Worm (Caenorhabditis elegans) whole organism, early embryonic: ENCODE results near the gene Y116F11B.17.

Experiments used
- B0310.2 ChIP-seq: sonication (generic microtip); optimal IDR thresholded peaks from 2 replicates; lab custom pipeline; 2016; ENCODE audit warnings: mild to moderate bottlenecking, missing genetic modification characterization, missing compliant biosample characterization
- F13C5.2 ChIP-seq: sonication (generic microtip); optimal IDR thresholded peaks from 2 replicates; lab custom pipeline; 2017; ENCODE audit warnings: mild to moderate bottlenecking, missing genetic modification characterization, inconsistent platforms, missing compliant biosample characterization
- aly-1 ChIP-seq: sonication (generic microtip); optimal IDR thresholded peaks from 2 replicates; lab custom pipeline; 2016; ENCODE audit warnings: missing genetic modification characterization, missing compliant biosample characterization
- ama-1 ChIP-seq: fragments of 150-350 bp; optimal IDR thresholded peaks from 2 replicates; lab custom pipeline; 2014
- ceh-13 ChIP-seq: fragments of 200-800 bp; sonication (Bioruptor generic); optimal IDR thresholded peaks from 2 replicates; lab custom pipeline; 2018; ENCODE audit warnings: mild to moderate bottlenecking, missing genetic modification characterization, missing compliant biosample characterization
- ceh-36 ChIP-seq: sonication (generic microtip); optimal IDR thresholded peaks from 2 replicates; lab custom pipeline; 2016; ENCODE audit warnings: missing genetic modification characterization, inconsistent platforms, missing compliant biosample characterization
- ets-7 ChIP-seq: sonication (generic microtip); optimal IDR thresholded peaks from 2 replicates; lab custom pipeline; 2016; ENCODE audit warnings: missing genotype, missing genetic modification characterization, missing compliant biosample characterization
- flt-1 ChIP-seq: fragments of 200-800 bp; sonication (Bioruptor generic); IDR thresholded peaks from 2 replicates; pipeline ENCODE4 v1.3.6; 2022; ENCODE audit warnings: missing genetic modification characterization, missing compliant biosample characterization
- hmbx-1 ChIP-seq: sonication (generic microtip); optimal IDR thresholded peaks from 2 replicates; lab custom pipeline; 2016; ENCODE audit warnings: mild to moderate bottlenecking, missing genetic modification characterization, missing compliant biosample characterization
- hmg-4 ChIP-seq: fragments of 200-800 bp; sonication (Bioruptor generic); optimal IDR thresholded peaks from 2 replicates; lab custom pipeline; 2018; ENCODE audit warnings: mild to moderate bottlenecking, missing genetic modification characterization, missing compliant biosample characterization
- hnd-1 ChIP-seq: sonication (generic microtip); optimal IDR thresholded peaks from 2 replicates; lab custom pipeline; 2016; ENCODE audit warnings: missing genetic modification characterization, missing compliant biosample characterization
- pes-1 ChIP-seq: fragments of 200-800 bp; sonication (Bioruptor generic); IDR thresholded peaks from 2 replicates; pipeline ENCODE4 v1.3.6; 2022; ENCODE audit warnings: missing genetic modification reagents, missing genetic modification characterization, missing compliant biosample characterization
- scrt-1 ChIP-seq: fragments of 200-800 bp; sonication (Bioruptor generic); IDR thresholded peaks from 2 replicates; pipeline ENCODE4 v1.3.6; 2022; ENCODE audit warnings: missing genetic modification characterization, missing compliant biosample characterization
- sea-1 ChIP-seq: fragments of 200-800 bp; sonication (Bioruptor generic); conservative IDR thresholded peaks from 2 replicates; pipeline ENCODE4 v1.3.6; 2022; ENCODE audit warnings: missing genetic modification characterization, missing compliant biosample characterization
- tbx-11 ChIP-seq: fragments of 200-800 bp; sonication (Bioruptor generic); IDR thresholded peaks from 2 replicates; pipeline ENCODE4 v1.3.6; 2022; ENCODE audit warnings: missing genetic modification characterization, missing compliant biosample characterization
- tbx-37 ChIP-seq: fragments of 200-800 bp; sonication (Bioruptor generic); conservative IDR thresholded peaks from 2 replicates; pipeline ENCODE4 v1.3.6; 2022; ENCODE audit warnings: missing genetic modification reagents, missing genetic modification characterization, missing compliant biosample characterization
- tra-4 ChIP-seq: sonication (generic microtip); optimal IDR thresholded peaks from 2 replicates; lab custom pipeline; 2017; ENCODE audit warnings: missing genetic modification characterization, missing compliant biosample characterization

Y116F11B.17 gene

ce11 chrV:19771660-19772059 is 50.3 kb downstream of the Y116F11B.17 start, which contains the start of gene M162.15:
Gene M162.15 (minus strand): TSS chrV:19771760.
- TF ChIP-seq pes-1 (GFP tag; lab: Robert Waterston, UW) (no peak), hmg-4 (GFP tag; lab: Kevin White, UChicago) (no peak), ets-7 (tag; lab: Kevin White, UChicago) (no peak), scrt-1 (GFP tag; lab: Robert Waterston, UW) (no peak), tra-4 (no peak), flt-1 (GFP tag; lab: Robert Waterston, UW) (no peak), tbx-37 (GFP tag; lab: Robert Waterston, UW) (no peak), hmbx-1 (no peak), hnd-1 (tag; lab: Kevin White, UChicago) (no peak), sea-1 (no peak), tbx-11 (no peak), ceh-36 (tag; lab: Kevin White, UChicago) (no peak), ceh-13 (GFP tag; lab: Kevin White, UChicago) (no peak), ama-1 (lab: Kevin White, UChicago) (no peak), aly-1 (tag; lab: Kevin White, UChicago) (no peak), B0310.2 (tag; lab: Kevin White, UChicago) (no peak), F13C5.2 (tag; lab: Kevin White, UChicago) (no peak)
